Worm (Caenorhabditis elegans) whole organism, midembryonic: ENCODE results near the gene msp-45.

ENCODE experiments used
- cog-1 ChIP-seq: sonication (generic microtip); optimal IDR thresholded peaks from 2 replicates; lab custom pipeline; 2016; ENCODE audit warnings: missing genetic modification characterization, missing compliant biosample characterization
- tab-1 ChIP-seq: fragments of 200-800 bp; sonication (Bioruptor generic); IDR thresholded peaks from 2 replicates; pipeline ENCODE4 v1.3.6; 2022; ENCODE audit warnings: missing genetic modification characterization, missing compliant biosample characterization
- ztf-23 ChIP-seq: fragments of 200-800 bp; sonication (Bioruptor generic); IDR thresholded peaks from 2 replicates; pipeline ENCODE4 v1.3.6; 2022; ENCODE audit warnings: missing genetic modification reagents, missing genetic modification characterization, missing compliant biosample characterization

DNA sequence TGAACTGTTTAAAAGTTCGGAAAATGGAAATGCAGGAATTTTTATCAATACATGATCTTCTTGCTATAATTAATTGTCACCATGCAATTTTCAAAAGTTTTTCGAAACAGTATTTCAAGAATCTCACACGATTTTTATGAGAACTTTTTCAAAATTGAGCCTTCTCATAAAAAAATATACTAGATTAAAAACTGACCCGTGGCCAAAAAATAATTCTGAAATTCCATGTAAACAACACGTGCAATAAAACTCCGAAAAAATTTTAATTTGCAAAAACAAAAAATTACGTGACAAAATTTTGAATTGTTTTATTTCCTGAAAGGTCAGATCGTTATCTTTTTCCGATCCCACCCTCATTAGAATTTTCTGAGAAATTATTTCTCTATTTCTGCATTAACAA, 38.6 kb upstream of the msp-45 start, which contains the start of gene C34F11.5:
- TF ChIP-seq ztf-23 (GFP tag; lab: Robert Waterston, UW), result no peak
- TF ChIP-seq tab-1 (GFP tag; lab: Robert Waterston, UW), result no peak
- TF ChIP-seq cog-1, result no peak
